Worm (Caenorhabditis elegans): ENCODE data around the gene htz-1.

ce11 chrIV:4447367-4447766 is 1.4 kb downstream of the htz-1 start:
- TF ChIP-seq med-1 (GFP tag; optimal IDR thresholded peaks at IDR 0.05; ENCODE audit: insufficient read depth), result no peak
- no peak for TF ChIP-seq tab-1 (GFP tag; IDR thresholded peaks at IDR 0.05)
- TF ChIP-seq ref-1 (GFP tag; conservative IDR thresholded peaks at IDR 0.05), result no peak
- TF ChIP-seq ztf-23 (GFP tag; IDR thresholded peaks at IDR 0.05), result no peak
